Worm (Caenorhabditis elegans) whole organism, late embryonic: Measurements from ENCODE around the gene pod-1.
"Not testable (repeated sequence)": the region's sequence is repeated elsewhere in the genome, so short reads cannot be mapped to it uniquely, and the experiment has no call there.

ENCODE experiments used
- F13H6.1 ChIP-seq: sonication (generic microtip); optimal IDR thresholded peaks from 2 replicates; lab custom pipeline; 2016; ENCODE audit warnings: missing genetic modification characterization, missing compliant biosample characterization
- K09A11.1 ChIP-seq: sonication (generic microtip); optimal IDR thresholded peaks from 2 replicates; lab custom pipeline; 2017; ENCODE audit warnings: antibody characterized with exemption, mild to moderate bottlenecking, missing genetic modification characterization, missing compliant biosample characterization; ENCODE audit not compliant: insufficient read depth
- T23F11.4 ChIP-seq: fragments of 200-800 bp; sonication (Bioruptor generic); optimal IDR thresholded peaks from 2 replicates; lab custom pipeline; 2018; ENCODE audit warnings: mild to moderate bottlenecking, missing genetic modification characterization, missing compliant biosample characterization
- Y22D7AL.16 ChIP-seq: sonication (generic microtip); optimal IDR thresholded peaks from 2 replicates; lab custom pipeline; 2016; ENCODE audit warnings: missing genetic modification characterization, missing compliant biosample characterization
- ahr-1 ChIP-seq: sonication (generic microtip); optimal IDR thresholded peaks from 2 replicates; lab custom pipeline; 2016; ENCODE audit warnings: missing genetic modification characterization, missing compliant biosample characterization
- ama-1 ChIP-seq: fragments of 150-350 bp; optimal IDR thresholded peaks from 2 replicates; lab custom pipeline; 2014
- ceh-14 ChIP-seq: sonication (generic microtip); optimal IDR thresholded peaks from 2 replicates; lab custom pipeline; 2016; ENCODE audit warnings: missing genotype, missing genetic modification characterization, missing compliant biosample characterization
- ceh-18 ChIP-seq: sonication (generic microtip); optimal IDR thresholded peaks from 2 replicates; lab custom pipeline; 2016; ENCODE audit warnings: missing genetic modification characterization, missing compliant biosample characterization
- ceh-19 ChIP-seq: fragments of 200-800 bp; sonication (Bioruptor generic); optimal IDR thresholded peaks from 2 replicates; lab custom pipeline; 2018; ENCODE audit warnings: mild to moderate bottlenecking, missing genetic modification characterization, missing compliant biosample characterization
- ceh-22 ChIP-seq: sonication (generic microtip); optimal IDR thresholded peaks from 2 replicates; lab custom pipeline; 2017; ENCODE audit warnings: missing biosample characterization, missing genetic modification characterization
- ceh-24 ChIP-seq: sonication (generic microtip); optimal IDR thresholded peaks from 2 replicates; lab custom pipeline; 2016; ENCODE audit warnings: mild to moderate bottlenecking, missing genetic modification characterization, missing compliant biosample characterization
- ceh-31 ChIP-seq: sonication (generic microtip); optimal IDR thresholded peaks from 2 replicates; lab custom pipeline; 2016; ENCODE audit warnings: missing genetic modification characterization, missing compliant biosample characterization
- ceh-34 ChIP-seq: sonication (generic microtip); optimal IDR thresholded peaks from 2 replicates; lab custom pipeline; 2016; ENCODE audit warnings: mild to moderate bottlenecking, missing genetic modification characterization, missing compliant biosample characterization
- ceh-48 ChIP-seq: sonication (generic microtip); optimal IDR thresholded peaks from 2 replicates; lab custom pipeline; 2016; ENCODE audit warnings: missing genetic modification characterization, inconsistent platforms, missing compliant biosample characterization
- che-1 ChIP-seq: sonication (generic microtip); optimal IDR thresholded peaks from 2 replicates; lab custom pipeline; 2016; ENCODE audit warnings: mild to moderate bottlenecking, missing genetic modification characterization, missing compliant biosample characterization
- dmd-4 ChIP-seq: sonication (generic microtip); optimal IDR thresholded peaks from 2 replicates; lab custom pipeline; 2016; ENCODE audit warnings: borderline replicate concordance, missing genetic modification characterization, missing compliant biosample characterization
- elt-2 ChIP-seq: sonication (generic microtip); optimal IDR thresholded peaks from 2 replicates; lab custom pipeline; 2016; ENCODE audit warnings: missing genetic modification reagents, missing genetic modification characterization, missing compliant biosample characterization
- elt-4 ChIP-seq: sonication (generic microtip); optimal IDR thresholded peaks from 2 replicates; lab custom pipeline; 2016; ENCODE audit warnings: missing genetic modification characterization, missing compliant biosample characterization
- ets-4 ChIP-seq: sonication (generic microtip); optimal IDR thresholded peaks from 2 replicates; lab custom pipeline; 2016; ENCODE audit warnings: missing genetic modification characterization, missing compliant biosample characterization
- eyg-1 ChIP-seq: sonication (generic microtip); optimal IDR thresholded peaks from 2 replicates; lab custom pipeline; 2016; ENCODE audit warnings: missing genotype, missing genetic modification characterization, missing compliant biosample characterization
- fax-1 ChIP-seq: sonication (generic microtip); optimal IDR thresholded peaks from 2 replicates; lab custom pipeline; 2016; ENCODE audit warnings: missing genotype, missing genetic modification characterization, missing compliant biosample characterization
- fkh-6 ChIP-seq: sonication (generic microtip); optimal IDR thresholded peaks from 2 replicates; lab custom pipeline; 2016; ENCODE audit warnings: missing genetic modification characterization, missing compliant biosample characterization
- hlh-15 ChIP-seq: sonication (generic microtip); optimal IDR thresholded peaks from 2 replicates; lab custom pipeline; 2016; ENCODE audit warnings: missing genetic modification characterization, missing compliant biosample characterization
- hlh-30 ChIP-seq: sonication (generic microtip); optimal IDR thresholded peaks from 2 replicates; lab custom pipeline; 2017; ENCODE audit warnings: antibody characterized with exemption, missing genetic modification characterization, missing compliant biosample characterization; ENCODE audit not compliant: insufficient read depth
- hlh-6 ChIP-seq: sonication (generic microtip); optimal IDR thresholded peaks from 2 replicates; lab custom pipeline; 2016; ENCODE audit warnings: missing genotype, missing genetic modification characterization, missing compliant biosample characterization
- lim-6 ChIP-seq: sonication (generic microtip); optimal IDR thresholded peaks from 2 replicates; lab custom pipeline; 2016; ENCODE audit warnings: missing genetic modification characterization, missing compliant biosample characterization
- lin-11 ChIP-seq: fragments of 200-800 bp; sonication (Bioruptor generic); optimal IDR thresholded peaks from 2 replicates; lab custom pipeline; 2018; ENCODE audit warnings: mild to moderate bottlenecking, missing genetic modification characterization, missing compliant biosample characterization
- mec-3 ChIP-seq: sonication (generic microtip); optimal IDR thresholded peaks from 2 replicates; lab custom pipeline; 2016; ENCODE audit warnings: borderline replicate concordance, missing genetic modification characterization, missing compliant biosample characterization
- nfya-1 ChIP-seq: sonication (generic microtip); optimal IDR thresholded peaks from 2 replicates; lab custom pipeline; 2017; ENCODE audit warnings: missing genetic modification characterization, mild to moderate bottlenecking, missing compliant biosample characterization, antibody characterized with exemption, moderate library complexity
- odd-2 ChIP-seq: sonication (generic microtip); optimal IDR thresholded peaks from 2 replicates; lab custom pipeline; 2017; ENCODE audit warnings: antibody characterized with exemption, mild to moderate bottlenecking, missing genetic modification characterization, missing compliant biosample characterization
- pat-9 ChIP-seq: fragments of 200-800 bp; sonication (Bioruptor generic); optimal IDR thresholded peaks from 2 replicates; lab custom pipeline; 2018; ENCODE audit warnings: mild to moderate bottlenecking, missing genetic modification characterization, moderate library complexity, missing compliant biosample characterization
- pax-1 ChIP-seq: fragments of 150-350 bp; optimal IDR thresholded peaks from 2 replicates; lab custom pipeline; 2014; ENCODE audit warnings: missing biosample characterization, missing genetic modification characterization
- pha-4 ChIP-seq: fragments of 150-350 bp; optimal IDR thresholded peaks from 2 replicates; lab custom pipeline; 2018; ENCODE audit warnings: missing biosample characterization, missing genetic modification reagents, missing genetic modification characterization
- pros-1 ChIP-seq: fragments of 150-350 bp; optimal IDR thresholded peaks from 2 replicates; lab custom pipeline; 2014; ENCODE audit warnings: missing biosample characterization, missing genetic modification reagents, missing genetic modification characterization
- ref-2 ChIP-seq: sonication (generic microtip); optimal IDR thresholded peaks from 2 replicates; lab custom pipeline; 2016; ENCODE audit warnings: missing genetic modification characterization, missing compliant biosample characterization
- rnt-1 ChIP-seq: sonication (generic microtip); optimal IDR thresholded peaks from 2 replicates; lab custom pipeline; 2016; ENCODE audit warnings: missing genetic modification characterization, missing compliant biosample characterization
- tbx-2 ChIP-seq: sonication (generic microtip); optimal IDR thresholded peaks from 2 replicates; lab custom pipeline; 2016; ENCODE audit warnings: missing genetic modification characterization, missing compliant biosample characterization
- tbx-7 ChIP-seq: sonication (generic microtip); optimal IDR thresholded peaks from 2 replicates; lab custom pipeline; 2016; ENCODE audit warnings: missing genotype, missing genetic modification characterization, missing compliant biosample characterization
- ttx-3 ChIP-seq: sonication (generic microtip); optimal IDR thresholded peaks from 2 replicates; lab custom pipeline; 2016; ENCODE audit warnings: missing genetic modification reagents, missing genetic modification characterization, missing compliant biosample characterization
- unc-3 ChIP-seq, 2 experiments: fragments of 200-800 bp in 1 of 2; sonication (Bioruptor generic) in 1 of 2; sonication (generic microtip) in 1 of 2; conservative IDR thresholded peaks in 1 of 2; optimal IDR thresholded peaks in 1 of 2; 2 replicates each; pipeline versions ENCODE4 v1.3.6 to Lab custom; 2016 to 2022; ENCODE audit warnings: missing compliant biosample characterization in 2 of 2, missing genetic modification characterization in 2 of 2, missing genetic modification reagents in 1 of 2
- unc-55 ChIP-seq: sonication (generic microtip); optimal IDR thresholded peaks from 2 replicates; lab custom pipeline; 2017; ENCODE audit warnings: missing biosample characterization, missing genetic modification reagents, missing genetic modification characterization
- zip-5 ChIP-seq: sonication (generic microtip); optimal IDR thresholded peaks from 2 replicates; lab custom pipeline; 2016; ENCODE audit warnings: missing genetic modification characterization, missing compliant biosample characterization

pod-1 gene

ce11 chrIII:13501599-13501998 is 22.3 kb downstream of the pod-1 start, which contains the start of gene T28A8.5:
Gene T28A8.5, plus strand, starts transcription at chrIII:13501630.
- TF ChIP-seq hlh-15 (tag; lab: Kevin White, UChicago) (no peak), zip-5 (tag; lab: Kevin White, UChicago) (no peak), lin-11 (tag; lab: Kevin White, UChicago) (no peak), fkh-6 (tag; lab: Kevin White, UChicago) (no peak), pat-9 (tag; lab: Kevin White, UChicago) (no peak), mec-3 (no peak), ceh-24 (no peak), elt-2 (no peak), hlh-30 (tag; lab: Kevin White, UChicago) (no peak), ceh-18 (tag; lab: Kevin White, UChicago) (no peak), pros-1 (tag; lab: Kevin White, UChicago) (no peak), ceh-19 (GFP tag; lab: Kevin White, UChicago) (no peak), ref-2 (tag; lab: Kevin White, UChicago) (no peak), unc-55 (GFP tag; lab: Kevin White, UChicago) (no peak)

- not testable (repeated sequence) for TF ChIP-seq ets-4, hlh-6, pat-9 (tag; lab: Kevin White, UChicago)
- TF ChIP-seq, all 69 proteins: peak for 0; not testable (repeated sequence) for 69
These were observed 25.0 kb downstream of the pod-1 start, which contains the start of gene T28A8.6 for ce11 chrIII:13498899-13499298. Gene T28A8.6, plus strand, starts transcription at chrIII:13499199.

DNA sequence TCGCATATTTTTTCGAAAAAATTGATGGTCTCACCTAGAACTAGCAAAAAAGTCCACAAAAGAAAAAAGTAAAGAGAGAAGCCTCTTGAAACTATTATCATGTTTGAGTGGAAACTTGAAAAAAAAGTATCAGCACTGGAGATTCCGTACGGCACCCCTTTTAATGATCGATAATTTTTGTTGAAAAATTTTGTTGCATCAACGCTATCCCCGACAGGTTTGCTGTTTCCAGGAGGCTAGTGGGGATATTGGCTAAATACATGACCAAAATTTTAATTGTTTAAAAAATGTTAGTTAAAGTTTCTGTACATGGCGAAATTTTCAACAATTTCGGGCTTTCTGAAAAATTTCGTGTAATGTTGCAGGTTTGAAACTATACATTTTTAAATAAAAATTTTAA is 28.4 kb downstream of the pod-1 start, which contains the start of gene T28A8.2:
Gene T28A8.2, minus strand, starts transcription at position 101 of the 400 bp plus-strand sequence.
- no peak for TF ChIP-seq K09A11.1 (tag; lab: Kevin White, UChicago)
- no peak for TF ChIP-seq ceh-14
- TF ChIP-seq ttx-3 (tag; lab: Kevin White, UChicago) = no peak
- no peak for TF ChIP-seq lim-6 (tag; lab: Kevin White, UChicago)
- TF ChIP-seq tbx-2 (tag; lab: Kevin White, UChicago) = no peak
- TF ChIP-seq ceh-22 (tag; lab: Kevin White, UChicago) = no peak
- TF ChIP-seq unc-3 (GFP tag; conservative IDR thresholded peaks at IDR 0.05; lab: Robert Waterston, UW) = no peak
- no peak for TF ChIP-seq unc-3 (tag; optimal IDR thresholded peaks at IDR 0.05; lab: Kevin White, UChicago)
- TF ChIP-seq rnt-1 (tag; lab: Kevin White, UChicago) = no peak
- TF ChIP-seq ceh-24 = no peak
- no peak for TF ChIP-seq che-1 (tag; lab: Kevin White, UChicago)
- no peak for TF ChIP-seq nfya-1 (tag; lab: Kevin White, UChicago)
- no peak for TF ChIP-seq pros-1 (tag; lab: Kevin White, UChicago)
- no peak for TF ChIP-seq ama-1
- TF ChIP-seq T23F11.4 (GFP tag; lab: Kevin White, UChicago) = no peak
- no peak for TF ChIP-seq hlh-30 (tag; lab: Kevin White, UChicago)
- no peak for TF ChIP-seq F13H6.1
- TF ChIP-seq eyg-1 = no peak
- TF ChIP-seq pha-4 (tag; lab: Kevin White, UChicago) = no peak
- TF ChIP-seq pax-1 = no peak
- no peak for TF ChIP-seq tbx-7 (tag; lab: Kevin White, UChicago)

ce11 chrIII:13492377-13492776 is 31.5 kb downstream of the pod-1 start, which contains the start of gene twk-40:
Gene twk-40, minus strand, starts transcription at chrIII:13492477.
- no peak for TF ChIP-seq ceh-19 (GFP tag; lab: Kevin White, UChicago)
- no peak for TF ChIP-seq fax-1 (tag; lab: Kevin White, UChicago)
- no peak for TF ChIP-seq eyg-1
- TF ChIP-seq odd-2 (tag; lab: Kevin White, UChicago) = no peak
- no peak for TF ChIP-seq ceh-31 (tag; lab: Kevin White, UChicago)
- no peak for TF ChIP-seq ceh-48 (tag; lab: Kevin White, UChicago)
- no peak for TF ChIP-seq ceh-18 (tag; lab: Kevin White, UChicago)
- no peak for TF ChIP-seq ceh-34 (tag; lab: Kevin White, UChicago)
- no peak for TF ChIP-seq ahr-1 (tag; lab: Kevin White, UChicago)
- TF ChIP-seq elt-4 (tag; lab: Kevin White, UChicago) = no peak
- TF ChIP-seq pax-1 = no peak
- TF ChIP-seq tbx-2 (tag; lab: Kevin White, UChicago) = no peak
- TF ChIP-seq dmd-4 (tag; lab: Kevin White, UChicago) = no peak
- no peak for TF ChIP-seq ttx-3 (tag; lab: Kevin White, UChicago)
- no peak for TF ChIP-seq rnt-1 (tag; lab: Kevin White, UChicago)
- no peak for TF ChIP-seq lim-6 (tag; lab: Kevin White, UChicago)
- no peak for TF ChIP-seq hlh-15 (tag; lab: Kevin White, UChicago)
- no peak for TF ChIP-seq Y22D7AL.16 (tag; lab: Kevin White, UChicago)
- TF ChIP-seq, all 69 proteins: peak for 0
